Worm (Caenorhabditis elegans) whole organism, young adult: ENCODE data around the gene srz-75.

Experiments
- efl-1 ChIP-seq: fragments of 150-350 bp; optimal IDR thresholded peaks from 2 replicates; lab custom pipeline; 2014; ENCODE audit warnings: missing biosample characterization, missing genetic modification reagents, missing genetic modification characterization
- lin-35 ChIP-seq, 3 experiments: fragments of 150-350 bp in 2 of 3; sonication (generic microtip) in 1 of 3; optimal IDR thresholded peaks; 2 replicates each; lab custom pipeline; 2014 to 2018; ENCODE audit warnings: missing biosample characterization in 3 of 3, missing genetic modification characterization in 3 of 3, missing genetic modification reagents in 3 of 3
- lir-1 ChIP-seq: fragments of 200-800 bp; sonication (Bioruptor generic); conservative IDR thresholded peaks from 2 replicates; pipeline ENCODE4 v1.3.6; 2022; ENCODE audit warnings: missing genetic modification reagents, missing genetic modification characterization, missing compliant biosample characterization
- nfya-1 ChIP-seq: sonication (generic microtip); optimal IDR thresholded peaks from 2 replicates; lab custom pipeline; 2017; ENCODE audit warnings: antibody characterized with exemption, missing compliant biosample characterization, missing genetic modification characterization, borderline replicate concordance; ENCODE audit not compliant: insufficient read depth
- unc-62 ChIP-seq: fragments of 150-350 bp; optimal IDR thresholded peaks from 2 replicates; lab custom pipeline; 2014; ENCODE audit warnings: missing biosample characterization, missing genetic modification reagents, missing genetic modification characterization

DNA sequence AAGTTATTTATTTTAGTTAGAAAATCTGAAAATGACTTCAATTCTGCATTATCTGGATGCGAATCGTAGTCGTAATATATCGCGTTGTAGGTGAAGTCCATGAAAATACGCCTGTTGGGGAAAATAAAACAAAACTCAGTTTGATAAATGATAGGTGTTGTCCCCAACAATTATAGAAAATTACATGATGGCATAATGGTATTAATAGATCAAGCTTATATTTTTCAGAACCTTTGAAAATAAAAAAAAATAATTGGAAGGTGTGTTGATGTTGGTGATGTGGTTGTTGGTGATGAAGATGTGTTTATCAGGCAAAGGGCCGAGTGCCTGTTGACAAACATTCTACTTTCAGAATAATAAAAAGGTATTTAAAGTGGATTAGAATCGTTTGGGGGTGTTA is 52.1 kb downstream of the srz-75 start, which contains the start of gene srw-61:
- TF ChIP-seq lin-35 (GFP tag; optimal IDR thresholded peaks at IDR 0.05; lab: Kevin White, UChicago) (no peak), unc-62 (GFP tag; lab: Kevin White, UChicago) (no peak), efl-1 (GFP tag; lab: Kevin White, UChicago) (no peak), nfya-1 (tag; lab: Kevin White, UChicago) (no peak), lir-1 (GFP tag; lab: Robert Waterston, UW) (no peak)
